Worm (Caenorhabditis elegans): ENCODE data around the gene sdz-32.

sdz-32 gene

ce11 chrII:3476536-3476935 lies 2.7 kb downstream of the sdz-32 start:
- no peak for TF ChIP-seq fos-1 (tag; optimal IDR thresholded peaks at IDR 0.05)

- no peak for TF ChIP-seq ceh-82 (tag; optimal IDR thresholded peaks at IDR 0.05)
- TF ChIP-seq nhr-67 (tag; optimal IDR thresholded peaks at IDR 0.05), result no peak
- no peak for TF ChIP-seq pqm-1 (tag; optimal IDR thresholded peaks at IDR 0.05)
- TF ChIP-seq aly-2 (tag; optimal IDR thresholded peaks at IDR 0.05), result no peak
- TF ChIP-seq pha-4 (tag; optimal IDR thresholded peaks at IDR 0.05), result no peak
- TF ChIP-seq ZK546.5 (tag; optimal IDR thresholded peaks at IDR 0.05), result no peak
- no peak for TF ChIP-seq egl-5 (tag; optimal IDR thresholded peaks at IDR 0.05)
- no peak for TF ChIP-seq ztf-4 (tag; optimal IDR thresholded peaks at IDR 0.05)
- no peak for TF ChIP-seq nhr-25 (tag; optimal IDR thresholded peaks at IDR 0.05)
- TF ChIP-seq skn-1 (tag; optimal IDR thresholded peaks at IDR 0.05), result no peak
- TF ChIP-seq nhr-12 (tag; optimal IDR thresholded peaks at IDR 0.05), result no peak
- TF ChIP-seq hmg-11 (tag; optimal IDR thresholded peaks at IDR 0.05), result no peak
- TF ChIP-seq tbx-2 (tag; optimal IDR thresholded peaks at IDR 0.05), result no peak
- TF ChIP-seq eor-1 (tag; optimal IDR thresholded peaks at IDR 0.05), result no peak
- TF ChIP-seq zag-1 (tag; optimal IDR thresholded peaks at IDR 0.05), result no peak
- no peak for TF ChIP-seq nhr-23 (tag; optimal IDR thresholded peaks at IDR 0.05)
- no peak for TF ChIP-seq lin-39 (tag; optimal IDR thresholded peaks at IDR 0.05)
- TF ChIP-seq ceh-16 (tag; optimal IDR thresholded peaks at IDR 0.05), result no peak
- no peak for TF ChIP-seq R02D3.7 (tag; optimal IDR thresholded peaks at IDR 0.05)
Measured at ce11 chrII:3477171-3477570, 3.3 kb downstream of the sdz-32 start, which contains the start of gene fbxb-104. fbxb-104 (minus strand) TSS chrII:3477271.

ce11 chrII:3481584-3481983 lies 7.7 kb downstream of the sdz-32 start, which contains the start of gene Y49F6B.8:
Y49F6B.8 (minus strand) TSS chrII:3481684.
- no peak for TF ChIP-seq nhr-237 (tag; optimal IDR thresholded peaks at IDR 0.05)
- no peak for TF ChIP-seq eor-1 (tag; optimal IDR thresholded peaks at IDR 0.05)
- TF ChIP-seq egl-5 (tag; optimal IDR thresholded peaks at IDR 0.05), result no peak
- no peak for TF ChIP-seq ama-1 (optimal IDR thresholded peaks at IDR 0.05)
- no peak for TF ChIP-seq ZK546.5 (tag; optimal IDR thresholded peaks at IDR 0.05)
- TF ChIP-seq unc-62 (GFP tag; optimal IDR thresholded peaks at IDR 0.05), result no peak

DNA sequence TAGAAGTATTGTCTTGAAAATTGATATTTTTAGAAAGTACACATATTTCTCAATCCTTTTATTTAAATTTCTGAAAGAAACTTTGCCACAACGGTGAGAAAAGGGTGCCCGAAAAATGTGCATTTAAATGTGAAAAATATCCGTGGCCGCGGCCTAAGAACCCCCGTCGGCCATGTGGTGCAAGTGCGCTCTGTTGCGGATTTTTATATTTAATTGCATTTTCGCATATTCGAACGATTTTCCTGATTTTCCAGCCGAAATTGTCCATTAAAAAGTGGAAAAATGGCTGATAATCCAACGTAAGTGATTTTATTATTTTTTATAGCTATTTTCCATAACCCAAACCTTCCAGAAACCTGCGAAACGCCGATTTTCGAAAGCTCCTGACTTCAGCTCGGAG lies 8.4 kb downstream of the sdz-32 start, which contains the start of gene smu-2:
TSS of gene smu-2 (plus strand) at position 178 of the 400 bp plus-strand sequence.
- TF ChIP-seq egl-5 (tag; optimal IDR thresholded peaks at IDR 0.05) (peak; percentile 69), pha-4 (tag; optimal IDR thresholded peaks at IDR 0.05) (no peak), jun-1 (tag; optimal IDR thresholded peaks at IDR 0.05) (no peak), aly-2 (tag; optimal IDR thresholded peaks at IDR 0.05) (no peak), ztf-11 (tag; optimal IDR thresholded peaks at IDR 0.05) (no peak), hmg-11 (tag; optimal IDR thresholded peaks at IDR 0.05) (no peak), lsy-12 (tag; optimal IDR thresholded peaks at IDR 0.05) (no peak), elt-1 (tag; optimal IDR thresholded peaks at IDR 0.05) (no peak), ceh-82 (tag; optimal IDR thresholded peaks at IDR 0.05) (no peak), lin-15B (tag; optimal IDR thresholded peaks at IDR 0.05) (peak; percentile 91), nhr-23 (tag; optimal IDR thresholded peaks at IDR 0.05) (peak; percentile 17), ceh-28 (tag; optimal IDR thresholded peaks at IDR 0.05) (no peak), ztf-4 (tag; optimal IDR thresholded peaks at IDR 0.05) (no peak), ama-1 (optimal IDR thresholded peaks at IDR 0.05) (no peak), mdl-1 (tag; optimal IDR thresholded peaks at IDR 0.05) (no peak), unc-39 (tag; optimal IDR thresholded peaks at IDR 0.05) (no peak), nhr-43 (tag; optimal IDR thresholded peaks at IDR 0.05; ENCODE audit: poor library complexity, severe bottlenecking) (no peak), pqm-1 (tag; optimal IDR thresholded peaks at IDR 0.05) (no peak), egl-27 (tag; optimal IDR thresholded peaks at IDR 0.05) (no peak), elt-3 (tag; optimal IDR thresholded peaks at IDR 0.05) (no peak), sea-2 (GFP tag; optimal IDR thresholded peaks at IDR 0.05) (no peak), snpc-4 (tag; optimal IDR thresholded peaks at IDR 0.05) (peak; percentile 55), R02D3.7 (tag; optimal IDR thresholded peaks at IDR 0.05) (peak; percentile 1), zag-1 (tag; optimal IDR thresholded peaks at IDR 0.05) (no peak), nhr-11 (tag; optimal IDR thresholded peaks at IDR 0.05) (no peak), nhr-25 (tag; optimal IDR thresholded peaks at IDR 0.05) (peak; percentile 20), nhr-28 (tag; optimal IDR thresholded peaks at IDR 0.05) (no peak), elt-2 (tag; optimal IDR thresholded peaks at IDR 0.05) (peak; percentile 11), mml-1 (tag; optimal IDR thresholded peaks at IDR 0.05) (no peak), skn-1 (tag; optimal IDR thresholded peaks at IDR 0.05) (no peak), fkh-2 (tag; optimal IDR thresholded peaks at IDR 0.05) (no peak), eor-1 (tag; optimal IDR thresholded peaks at IDR 0.05) (no peak), daf-12 (tag; optimal IDR thresholded peaks at IDR 0.05) (no peak), unc-62 (GFP tag; optimal IDR thresholded peaks at IDR 0.05) (no peak), lin-39 (tag; optimal IDR thresholded peaks at IDR 0.05) (peak; percentile 59), nhr-77 (tag; optimal IDR thresholded peaks at IDR 0.05) (no peak), fos-1 (tag; optimal IDR thresholded peaks at IDR 0.05) (no peak), ceh-9 (tag; optimal IDR thresholded peaks at IDR 0.05) (no peak), ceh-16 (tag; optimal IDR thresholded peaks at IDR 0.05) (no peak), nhr-76 (tag; optimal IDR thresholded peaks at IDR 0.05) (no peak), nfya-1 (tag; optimal IDR thresholded peaks at IDR 0.05; ENCODE audit: insufficient read depth) (peak; percentile 55), nhr-67 (tag; optimal IDR thresholded peaks at IDR 0.05) (no peak), nhr-237 (tag; optimal IDR thresholded peaks at IDR 0.05) (no peak)

Measured in whole organism, L3 larva.